Fruit fly (Drosophila melanogaster) whole organism, adult: ENCODE measurements around the gene Smu1.

ENCODE experiments used
- Clk ChIP-seq: fragments of 200-800 bp; sonication (Bioruptor generic); optimal IDR thresholded peaks from 2 replicates; lab custom pipeline; 2017; ENCODE audit warnings: missing biosample characterization, missing genetic modification characterization
- toe ChIP-seq: fragments of 200-800 bp; sonication (Bioruptor generic); optimal IDR thresholded peaks from 2 replicates; lab custom pipeline; 2016; ENCODE audit warnings: missing biosample characterization, missing genetic modification characterization

DNA sequence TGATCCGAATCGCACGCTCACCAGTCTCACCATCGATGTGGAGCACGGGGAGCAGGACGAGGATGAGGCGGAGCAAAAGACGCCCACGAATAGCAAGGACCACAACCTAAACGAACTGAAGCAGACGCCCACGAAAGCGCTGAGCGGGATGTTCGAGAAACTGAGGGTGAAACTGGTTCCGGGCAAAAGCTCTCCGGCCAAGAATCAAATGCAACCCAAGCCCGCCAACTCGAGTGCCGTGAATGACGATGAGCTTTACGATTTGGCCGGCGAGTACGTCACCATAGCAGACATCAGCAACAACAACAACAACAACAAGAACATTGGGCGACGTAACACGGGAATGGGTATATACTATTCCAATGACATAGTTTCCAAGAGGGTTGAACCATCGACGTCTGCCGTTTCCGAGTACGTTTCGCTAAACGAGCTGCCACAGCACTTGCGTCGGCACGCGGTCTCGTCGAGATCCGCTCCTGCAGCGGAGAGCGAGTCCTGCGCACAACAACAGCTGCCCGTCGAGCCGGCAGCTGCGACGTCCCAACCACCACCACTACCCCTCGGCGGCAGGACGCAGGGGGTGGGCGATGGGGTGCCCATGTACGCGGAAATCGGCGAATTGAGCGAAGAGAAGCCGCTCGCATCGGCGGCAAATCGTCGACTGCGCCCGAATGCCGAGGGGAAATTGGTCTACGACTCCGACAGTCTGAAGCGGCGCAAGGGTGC lies 36.4 kb upstream of the Smu1 start:
- TF ChIP-seq toe (no peak), Clk (no peak)
